Worm (Caenorhabditis elegans): Measurements from ENCODE around the gene T25E12.6.

DNA sequence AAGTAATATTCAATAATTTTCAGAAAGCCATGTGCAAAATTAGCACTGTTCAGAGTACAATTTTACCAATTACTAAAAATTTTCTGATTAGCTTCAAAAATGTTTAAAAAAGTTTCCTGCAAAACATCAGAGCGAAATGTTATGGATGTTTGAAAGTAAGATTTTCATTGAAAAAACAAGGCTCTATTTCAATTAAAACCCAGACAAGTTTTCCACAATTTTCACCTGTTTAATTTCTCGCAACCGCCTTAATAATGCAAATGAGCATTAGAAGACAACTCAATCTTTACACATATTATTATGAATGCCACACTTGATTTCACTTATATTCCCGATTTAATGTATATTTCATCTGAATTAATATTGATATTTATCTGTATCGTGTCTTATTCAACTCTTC is 47.7 kb upstream of the T25E12.6 start, which contains the start of gene srz-101:
- TF ChIP-seq dao-5 (tag; optimal IDR thresholded peaks at IDR 0.05) = no peak
- no peak for TF ChIP-seq him-1 (tag; optimal IDR thresholded peaks at IDR 0.05)
